Worm (Caenorhabditis elegans) whole organism, young adult: ENCODE results near the gene syx-18.

ENCODE experiments used
- B0019.2 ChIP-seq: fragments of 200-800 bp; sonication (Bioruptor generic); conservative IDR thresholded peaks from 2 replicates; pipeline ENCODE4 v1.3.6; 2022; ENCODE audit warnings: missing genetic modification reagents, missing genetic modification characterization, missing compliant biosample characterization
- B0336.3 ChIP-seq: fragments of 200-800 bp; sonication (Bioruptor generic); IDR thresholded peaks from 2 replicates; pipeline ENCODE4 v1.3.6; 2022; ENCODE audit warnings: missing genetic modification characterization, missing compliant biosample characterization
- D2030.7 ChIP-seq: fragments of 200-800 bp; sonication (Bioruptor generic); IDR thresholded peaks from 2 replicates; pipeline ENCODE4 v1.3.6; 2022; ENCODE audit warnings: missing genetic modification reagents, missing genetic modification characterization, missing compliant biosample characterization
- F22D6.2 ChIP-seq: sonication (generic microtip); optimal IDR thresholded peaks from 2 replicates; lab custom pipeline; 2016; ENCODE audit warnings: mild to moderate bottlenecking, missing genetic modification characterization, missing compliant biosample characterization
- F23B12.7 ChIP-seq: sonication (generic microtip); optimal IDR thresholded peaks from 2 replicates; lab custom pipeline; 2017; ENCODE audit warnings: missing genetic modification characterization, mild to moderate bottlenecking, missing compliant biosample characterization, antibody characterized with exemption, moderate library complexity; ENCODE audit not compliant: insufficient read depth
- F33H1.4 ChIP-seq: fragments of 200-800 bp; sonication (Bioruptor generic); IDR thresholded peaks from 2 replicates; pipeline ENCODE4 v1.3.6; 2022; ENCODE audit warnings: missing genetic modification reagents, missing genetic modification characterization, missing compliant biosample characterization
- F37B4.10 ChIP-seq: fragments of 200-800 bp; sonication (Bioruptor generic); IDR thresholded peaks from 2 replicates; pipeline ENCODE4 v1.3.6; 2022; ENCODE audit warnings: missing genetic modification characterization, missing compliant biosample characterization
- F49E8.2 ChIP-seq: sonication (generic microtip); optimal IDR thresholded peaks from 3 replicates; lab custom pipeline; 2017; ENCODE audit warnings: missing genetic modification characterization, mild to moderate bottlenecking, missing compliant biosample characterization, antibody characterized with exemption, moderate library complexity; ENCODE audit not compliant: insufficient read depth
- F57C9.4 ChIP-seq: sonication (generic microtip); optimal IDR thresholded peaks from 2 replicates; lab custom pipeline; 2017; ENCODE audit warnings: mild to moderate bottlenecking, missing genetic modification characterization, missing compliant biosample characterization
- K12H6.12 ChIP-seq: fragments of 200-800 bp; sonication (Bioruptor generic); optimal IDR thresholded peaks from 2 replicates; lab custom pipeline; 2018; ENCODE audit warnings: mild to moderate bottlenecking, missing genetic modification characterization, missing compliant biosample characterization
- Y53F4B.3 ChIP-seq: fragments of 200-800 bp; sonication (Bioruptor generic); IDR thresholded peaks from 2 replicates; pipeline ENCODE4 v1.3.6; 2022; ENCODE audit warnings: missing genetic modification reagents, missing genetic modification characterization, missing compliant biosample characterization
- ZK185.1 ChIP-seq: sonication (generic microtip); optimal IDR thresholded peaks from 2 replicates; lab custom pipeline; 2016; ENCODE audit warnings: mild to moderate bottlenecking, missing genetic modification characterization, missing compliant biosample characterization; ENCODE audit not compliant: poor library complexity, severe bottlenecking
- ama-1 ChIP-seq, 3 experiments: fragments of 150-350 bp in 1 of 3; sonication (generic microtip) in 2 of 3; optimal IDR thresholded peaks; 2 replicates each; lab custom pipeline; 2014 to 2018; ENCODE audit warnings: missing biosample characterization in 2 of 3, missing genetic modification characterization in 2 of 3, missing genetic modification reagents in 2 of 3
- ceh-91 ChIP-seq: fragments of 200-800 bp; sonication (Bioruptor generic); IDR thresholded peaks from 2 replicates; pipeline ENCODE4 v1.3.6; 2022; ENCODE audit warnings: missing genetic modification reagents, missing genetic modification characterization, missing compliant biosample characterization
- dox-1 ChIP-seq: fragments of 200-800 bp; sonication (Bioruptor generic); IDR thresholded peaks from 2 replicates; pipeline ENCODE4 v1.3.6; 2022; ENCODE audit warnings: missing genetic modification reagents, missing genetic modification characterization, missing compliant biosample characterization
- dpl-1 ChIP-seq: fragments of 150-350 bp; optimal IDR thresholded peaks from 2 replicates; lab custom pipeline; 2014; ENCODE audit warnings: missing biosample characterization, missing genetic modification reagents, missing genetic modification characterization
- efl-1 ChIP-seq: fragments of 150-350 bp; optimal IDR thresholded peaks from 2 replicates; lab custom pipeline; 2014; ENCODE audit warnings: missing biosample characterization, missing genetic modification reagents, missing genetic modification characterization
- egl-18 ChIP-seq: fragments of 200-800 bp; sonication (Bioruptor generic); IDR thresholded peaks from 2 replicates; pipeline ENCODE4 v1.3.6; 2022; ENCODE audit warnings: missing genetic modification reagents, missing genetic modification characterization, missing compliant biosample characterization
- egl-44 ChIP-seq: fragments of 200-800 bp; sonication (Bioruptor generic); IDR thresholded peaks from 2 replicates; pipeline ENCODE4 v1.3.6; 2022; ENCODE audit warnings: missing genetic modification reagents, missing genetic modification characterization, missing compliant biosample characterization
- ekl-4 ChIP-seq: fragments of 200-800 bp; sonication (Bioruptor generic); IDR thresholded peaks from 2 replicates; pipeline ENCODE4 v1.3.6; 2022; ENCODE audit warnings: missing genetic modification reagents, missing genetic modification characterization, missing compliant biosample characterization
- hmg-1.2 ChIP-seq: fragments of 200-800 bp; sonication (Bioruptor generic); IDR thresholded peaks from 2 replicates; pipeline ENCODE4 v1.3.6; 2022; ENCODE audit warnings: missing genetic modification reagents, missing genetic modification characterization, missing compliant biosample characterization
- hmg-20 ChIP-seq: fragments of 200-800 bp; sonication (Bioruptor generic); IDR thresholded peaks from 2 replicates; pipeline ENCODE4 v1.3.6; 2022; ENCODE audit warnings: missing genetic modification reagents, missing genetic modification characterization, missing compliant biosample characterization
- lin-35 ChIP-seq, 3 experiments: fragments of 150-350 bp in 2 of 3; sonication (generic microtip) in 1 of 3; optimal IDR thresholded peaks; 2 replicates each; lab custom pipeline; 2014 to 2018; ENCODE audit warnings: missing biosample characterization in 3 of 3, missing genetic modification characterization in 3 of 3, missing genetic modification reagents in 3 of 3
- lin-54 ChIP-seq: fragments of 200-800 bp; sonication (Bioruptor generic); optimal IDR thresholded peaks from 2 replicates; lab custom pipeline; 2018; ENCODE audit warnings: mild to moderate bottlenecking, missing genetic modification characterization, missing compliant biosample characterization
- lir-1 ChIP-seq: fragments of 200-800 bp; sonication (Bioruptor generic); conservative IDR thresholded peaks from 2 replicates; pipeline ENCODE4 v1.3.6; 2022; ENCODE audit warnings: missing genetic modification reagents, missing genetic modification characterization, missing compliant biosample characterization
- lsl-1 ChIP-seq: fragments of 200-800 bp; sonication (Bioruptor generic); optimal IDR thresholded peaks from 2 replicates; lab custom pipeline; 2018; ENCODE audit warnings: mild to moderate bottlenecking, missing genetic modification characterization, moderate library complexity, missing compliant biosample characterization
- madf-6 ChIP-seq: fragments of 200-800 bp; sonication (Bioruptor generic); IDR thresholded peaks from 2 replicates; pipeline ENCODE4 v1.3.6; 2022; ENCODE audit warnings: missing genetic modification reagents, missing genetic modification characterization, missing compliant biosample characterization
- madf-8 ChIP-seq: fragments of 200-800 bp; sonication (Bioruptor generic); conservative IDR thresholded peaks from 2 replicates; pipeline ENCODE4 v1.3.6; 2022; ENCODE audit warnings: missing genetic modification reagents, missing genetic modification characterization, missing compliant biosample characterization
- mcd-1 ChIP-seq: fragments of 200-800 bp; sonication (Bioruptor generic); IDR thresholded peaks from 2 replicates; pipeline ENCODE4 v1.3.6; 2022; ENCODE audit warnings: missing genetic modification reagents, missing genetic modification characterization, missing compliant biosample characterization
- nfyb-1 ChIP-seq: fragments of 200-800 bp; sonication (Bioruptor generic); IDR thresholded peaks from 2 replicates; pipeline ENCODE4 v1.3.6; 2022; ENCODE audit warnings: missing genetic modification reagents, missing genetic modification characterization, missing compliant biosample characterization
- nhr-27 ChIP-seq: fragments of 200-800 bp; sonication (Bioruptor generic); optimal IDR thresholded peaks from 2 replicates; lab custom pipeline; 2018; ENCODE audit warnings: mild to moderate bottlenecking, missing genetic modification characterization, moderate library complexity, missing compliant biosample characterization
- pha-4 ChIP-seq: fragments of 150-350 bp; sonication (generic microtip); optimal IDR thresholded peaks from 2 replicates; lab custom pipeline; 2014; ENCODE audit warnings: missing biosample characterization, missing genetic modification reagents, missing genetic modification characterization
- rcor-1 ChIP-seq: fragments of 200-800 bp; sonication (Bioruptor generic); IDR thresholded peaks from 2 replicates; pipeline ENCODE4 v1.3.6; 2022; ENCODE audit warnings: missing genetic modification reagents, missing genetic modification characterization, missing compliant biosample characterization
- repo-1 ChIP-seq: sonication (generic microtip); optimal IDR thresholded peaks from 2 replicates; lab custom pipeline; 2017; ENCODE audit warnings: mild to moderate bottlenecking, missing genetic modification characterization, missing compliant biosample characterization
- rpc-1 ChIP-seq, 2 experiments: fragments of 150-350 bp in 1 of 2; sonication (generic microtip) in 1 of 2; optimal IDR thresholded peaks; 2 replicates each; lab custom pipeline; 2014 to 2018; ENCODE audit warnings: missing biosample characterization in 1 of 2, missing genetic modification characterization in 1 of 2, missing genetic modification reagents in 1 of 2, missing genotype in 1 of 2
- snpc-1.3 ChIP-seq: sonication (generic microtip); optimal IDR thresholded peaks from 2 replicates; lab custom pipeline; 2017; ENCODE audit warnings: missing genetic modification characterization, mild to moderate bottlenecking, missing compliant biosample characterization, antibody characterized with exemption, moderate library complexity, missing genotype, missing genetic modification reagents; ENCODE audit not compliant: insufficient read depth
- snpc-3.4 ChIP-seq: sonication (generic microtip); optimal IDR thresholded peaks from 2 replicates; lab custom pipeline; 2017; ENCODE audit warnings: missing genetic modification characterization, mild to moderate bottlenecking, missing compliant biosample characterization, antibody characterized with exemption, moderate library complexity, missing genotype, missing genetic modification reagents
- snpc-4 ChIP-seq, 5 experiments: fragments of 150-350 bp in 1 of 5; sonication (generic microtip) in 4 of 5; optimal IDR thresholded peaks; 2 replicates each; lab custom pipeline; 2014 to 2018; ENCODE audit warnings: missing genetic modification characterization in 5 of 5, missing biosample characterization in 3 of 5, antibody characterized with exemption in 2 of 5, mild to moderate bottlenecking in 2 of 5, missing compliant biosample characterization in 2 of 5, missing genotype in 2 of 5, moderate library complexity in 2 of 5, missing genetic modification reagents in 1 of 5
- xnd-1 ChIP-seq: sonication (generic microtip); optimal IDR thresholded peaks from 2 replicates; lab custom pipeline; 2016; ENCODE audit warnings: missing genotype, missing genetic modification reagents, missing genetic modification characterization, missing compliant biosample characterization

The syx-18 gene

DNA sequence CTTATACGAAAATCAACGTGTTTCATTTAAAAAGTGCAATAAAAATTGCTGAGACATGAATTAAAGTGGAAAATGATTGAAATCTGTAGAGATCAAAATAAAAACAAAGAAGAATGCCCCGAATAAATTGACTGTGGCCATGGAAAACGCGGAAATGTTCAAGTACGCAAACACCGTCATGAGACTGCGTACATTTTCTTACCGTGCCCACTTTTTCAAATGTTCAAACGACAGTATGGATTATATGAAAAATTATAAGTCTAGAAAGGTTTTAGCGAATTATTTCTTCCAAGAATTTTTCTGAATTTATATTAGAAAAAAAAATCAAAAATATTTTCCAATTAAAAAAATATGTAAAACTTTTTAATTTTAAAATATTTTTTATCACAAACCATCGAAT lies 43.7 kb downstream of the syx-18 start:
- TF ChIP-seq ceh-91 (GFP tag; lab: Robert Waterston, UW) (peak; percentile 69), mcd-1 (GFP tag; lab: Robert Waterston, UW) (no peak), lin-35 (GFP tag; optimal IDR thresholded peaks at IDR 0.05; lab: Kevin White, UChicago) (peak in 1 of 3 experiments; percentile 19), F22D6.2 (tag; lab: Kevin White, UChicago) (no peak), madf-6 (GFP tag; lab: Robert Waterston, UW) (peak; percentile 95), egl-18 (GFP tag; lab: Robert Waterston, UW) (no peak), repo-1 (tag; lab: Kevin White, UChicago) (no peak), nhr-27 (no peak), snpc-4 (GFP tag; optimal IDR thresholded peaks at IDR 0.05; lab: Kevin White, UChicago) (no peak), snpc-4 (tag; optimal IDR thresholded peaks at IDR 0.05; lab: Kevin White, UChicago) (peak in 1 of 4 experiments; percentile 1), hmg-1.2 (GFP tag; lab: Robert Waterston, UW) (peak; percentile 20; the same call in 1 of the 2 replicates), K12H6.12 (tag; lab: Kevin White, UChicago) (no peak), dox-1 (GFP tag; lab: Robert Waterston, UW) (0 out of 2 replicates have a peak, but pooled peaks have one; percentile 12), rpc-1 (optimal IDR thresholded peaks at IDR 0.05; lab: Kevin White, UChicago) (no peak), rpc-1 (tag; optimal IDR thresholded peaks at IDR 0.05; lab: Kevin White, UChicago) (no peak), lsl-1 (GFP tag; lab: Kevin White, UChicago) (peak; percentile 91), ekl-4 (GFP tag; lab: Robert Waterston, UW) (no peak), F49E8.2 (tag; lab: Kevin White, UChicago) (peak; percentile 0), snpc-3.4 (tag; lab: Kevin White, UChicago) (peak; percentile 45), F57C9.4 (tag; lab: Kevin White, UChicago) (no peak), dpl-1 (peak; percentile 42), snpc-1.3 (no peak), F33H1.4 (GFP tag; lab: Robert Waterston, UW) (peak; percentile 56), B0019.2 (GFP tag; lab: Robert Waterston, UW) (0 out of 2 replicates have a peak, but pooled peaks have one; percentile 15), ZK185.1 (tag; lab: Kevin White, UChicago) (no peak), xnd-1 (tag; lab: Kevin White, UChicago) (peak; percentile 71), efl-1 (peak; percentile 75), D2030.7 (GFP tag; lab: Robert Waterston, UW) (peak; percentile 24; the same call in 1 of the 2 replicates), F37B4.10 (no peak), lin-54 (GFP tag; lab: Kevin White, UChicago) (peak; percentile 69), madf-8 (GFP tag; lab: Robert Waterston, UW) (peak; percentile 92), rcor-1 (0 out of 2 replicates have a peak, but pooled peaks have one; percentile 20)
- TF ChIP-seq, all 124 proteins: peak for 18

DNA sequence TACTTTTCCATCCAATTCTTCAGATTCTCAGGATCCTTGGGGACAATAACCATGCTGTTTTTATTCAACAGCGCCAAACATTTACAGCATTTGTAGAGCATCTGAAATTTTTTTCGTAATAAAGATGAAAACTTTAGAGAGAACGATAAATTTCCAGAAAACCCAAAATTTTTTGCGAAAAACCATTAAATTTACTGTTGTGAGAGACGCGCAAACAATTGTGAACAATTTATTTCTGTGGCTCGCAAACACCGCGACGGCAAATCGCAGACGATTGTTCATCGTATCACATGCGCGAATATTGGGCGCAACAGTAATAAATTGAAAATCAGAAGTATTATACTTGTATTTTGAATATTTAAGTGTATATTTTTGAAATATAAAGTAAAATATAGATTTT lies 44.2 kb downstream of the syx-18 start, which contains the start of gene gon-14:
gon-14 (minus strand) TSS at position 101 of the 400 bp plus-strand sequence.
- TF ChIP-seq F23B12.7 (tag; lab: Kevin White, UChicago) (no peak), lin-54 (GFP tag; lab: Kevin White, UChicago) (no peak), B0336.3 (GFP tag; lab: Robert Waterston, UW) (no peak), Y53F4B.3 (no peak), rcor-1 (no peak), lir-1 (GFP tag; lab: Robert Waterston, UW) (no peak), nfyb-1 (GFP tag; lab: Robert Waterston, UW) (no peak), pha-4 (tag; lab: Kevin White, UChicago) (no peak), mcd-1 (GFP tag; lab: Robert Waterston, UW) (no peak), F33H1.4 (GFP tag; lab: Robert Waterston, UW) (no peak), ama-1 (optimal IDR thresholded peaks at IDR 0.05; lab: Kevin White, UChicago) (no peak), ama-1 (GFP tag; optimal IDR thresholded peaks at IDR 0.05; lab: Kevin White, UChicago) (no peak), egl-44 (GFP tag; lab: Robert Waterston, UW) (no peak), dox-1 (GFP tag; lab: Robert Waterston, UW) (no peak), hmg-20 (GFP tag; lab: Robert Waterston, UW) (no peak)
